Worm (Caenorhabditis elegans): Measurements from ENCODE around the gene srh-82.

srh-82 gene

ce11 chrV:126610-127009 lies 18.3 kb upstream of the srh-82 start, which contains the start of gene W03F9.1 (continued):
- TF ChIP-seq nhr-11 (tag; optimal IDR thresholded peaks at IDR 0.05) (no peak), spr-3 (GFP tag; optimal IDR thresholded peaks at IDR 0.05) (no peak), zag-1 (tag; optimal IDR thresholded peaks at IDR 0.05) (no peak), egl-43 (GFP tag; IDR thresholded peaks at IDR 0.05) (no peak), ctbp-1 (GFP tag; IDR thresholded peaks at IDR 0.05) (no peak), ZK546.5 (tag; optimal IDR thresholded peaks at IDR 0.05) (no peak), daf-12 (tag; optimal IDR thresholded peaks at IDR 0.05) (no peak), ceh-44 (GFP tag; IDR thresholded peaks at IDR 0.05) (no peak), lin-29 (GFP tag; IDR thresholded peaks at IDR 0.05) (no peak), Y75B8A.6 (GFP tag; IDR thresholded peaks at IDR 0.05) (no peak)

- TF ChIP-seq lin-38 (GFP tag; IDR thresholded peaks at IDR 0.05), result peak; percentile 35; the same call in 1 of the 2 replicates
- TF ChIP-seq nhr-11 (tag; optimal IDR thresholded peaks at IDR 0.05), result no peak
- peak; percentile 39 for TF ChIP-seq dpl-1 (GFP tag; optimal IDR thresholded peaks at IDR 0.05)
- TF ChIP-seq dve-1 (tag; optimal IDR thresholded peaks at IDR 0.05; ENCODE audit: insufficient read depth), result peak; percentile 59
- TF ChIP-seq nhr-6 (tag; optimal IDR thresholded peaks at IDR 0.05), result no peak
- TF ChIP-seq mep-1 (tag; optimal IDR thresholded peaks at IDR 0.05), result peak; percentile 15
- TF ChIP-seq lir-3 (tag; optimal IDR thresholded peaks at IDR 0.05), result no peak
- peak; percentile 54 for TF ChIP-seq mes-2 (tag; optimal IDR thresholded peaks at IDR 0.05; ENCODE audit: poor library complexity, severe bottlenecking)
- TF ChIP-seq tra-1 (GFP tag; IDR thresholded peaks at IDR 0.05), result no peak
- peak in 1 of 2 experiments; percentile 59 for TF ChIP-seq lsy-2 (tag; optimal IDR thresholded peaks at IDR 0.05)
Observed at ce11 chrV:127882-128281, 17.0 kb upstream of the srh-82 start, which contains the start of the genes W03F9.2 and sftb-2. Gene W03F9.2 (minus strand): TSS chrV:128034. Gene sftb-2 (plus strand): TSS chrV:128237.

ce11 chrV:130186-130585 lies 14.7 kb upstream of the srh-82 start:
- TF ChIP-seq nhr-111 (GFP tag; optimal IDR thresholded peaks at IDR 0.05) (no peak), pha-4 (GFP tag; IDR thresholded peaks at IDR 0.05) (no peak), pha-4 (tag; optimal IDR thresholded peaks at IDR 0.05) (no peak), F37D6.2 (tag; optimal IDR thresholded peaks at IDR 0.05) (no peak), tra-1 (GFP tag; IDR thresholded peaks at IDR 0.05) (no peak), lin-29 (GFP tag; IDR thresholded peaks at IDR 0.05) (no peak), Y105C5A.15 (GFP tag; IDR thresholded peaks at IDR 0.05) (no peak), unc-62 (GFP tag; optimal IDR thresholded peaks at IDR 0.05 in 1 of 2) (no peak), unc-62 (tag; optimal IDR thresholded peaks at IDR 0.05) (no peak), zag-1 (tag; optimal IDR thresholded peaks at IDR 0.05) (no peak), set-16 (GFP tag; IDR thresholded peaks at IDR 0.05) (peak; percentile 65), ceh-44 (GFP tag; IDR thresholded peaks at IDR 0.05) (no peak), hlh-30 (tag; optimal IDR thresholded peaks at IDR 0.05; ENCODE audit: insufficient read depth) (no peak), gei-8 (GFP tag; optimal IDR thresholded peaks at IDR 0.05) (no peak), nhr-42 (GFP tag; IDR thresholded peaks at IDR 0.05) (0 out of 2 replicates have a peak, but pooled peaks have one; percentile 26)

ce11 chrV:137667-138066 lies 7.2 kb upstream of the srh-82 start:
- no peak for TF ChIP-seq ztf-11 (tag; optimal IDR thresholded peaks at IDR 0.05)
- TF ChIP-seq set-16 (GFP tag; IDR thresholded peaks at IDR 0.05), result peak; percentile 49; the same call in 1 of the 2 replicates
- TF ChIP-seq F10B5.3 (tag; optimal IDR thresholded peaks at IDR 0.05), result no peak

- TF ChIP-seq lin-39 (tag; optimal IDR thresholded peaks at IDR 0.05) (no peak), nhr-28 (tag; optimal IDR thresholded peaks at IDR 0.05) (peak; percentile 2)
Observed at ce11 chrV:138592-138991, 6.3 kb upstream of the srh-82 start, which contains the start of gene W03F9.9. Gene W03F9.9 (plus strand): TSS chrV:138892.
